Worm (Caenorhabditis elegans) whole organism, L4 larva: Measurements from ENCODE around the gene nhr-48.

Experiments used
- F10B5.3 ChIP-seq: sonication (generic microtip); optimal IDR thresholded peaks from 2 replicates; lab custom pipeline; 2016; ENCODE audit warnings: mild to moderate bottlenecking, missing genetic modification characterization, missing compliant biosample characterization
- F26F4.8 ChIP-seq: fragments of 200-800 bp; sonication (Bioruptor generic); conservative IDR thresholded peaks from 2 replicates; pipeline ENCODE4 v1.3.6; 2022; ENCODE audit warnings: missing genetic modification characterization, missing compliant biosample characterization
- F37D6.2 ChIP-seq: sonication (generic microtip); optimal IDR thresholded peaks from 2 replicates; lab custom pipeline; 2016; ENCODE audit warnings: mild to moderate bottlenecking, missing genetic modification characterization, missing compliant biosample characterization
- F44E2.7 ChIP-seq: fragments of 200-800 bp; sonication (Bioruptor generic); IDR thresholded peaks from 2 replicates; pipeline ENCODE4 v2.1.2; 2022; ENCODE audit warnings: missing genetic modification characterization, missing compliant biosample characterization
- F49E8.2 ChIP-seq: sonication (generic microtip); optimal IDR thresholded peaks from 2 replicates; lab custom pipeline; 2016; ENCODE audit warnings: missing compliant biosample characterization, mild to moderate bottlenecking, missing genetic modification characterization, borderline replicate concordance
- T20F7.1 ChIP-seq: fragments of 200-800 bp; sonication (Bioruptor generic); optimal IDR thresholded peaks from 2 replicates; lab custom pipeline; 2018; ENCODE audit warnings: mild to moderate bottlenecking, missing genetic modification characterization, missing compliant biosample characterization
- T26A8.4 ChIP-seq: fragments of 200-800 bp; sonication (Bioruptor generic); IDR thresholded peaks from 2 replicates; pipeline ENCODE4 v1.3.6; 2022; ENCODE audit warnings: missing genetic modification characterization, missing compliant biosample characterization
- Y105C5A.15 ChIP-seq: fragments of 200-800 bp; sonication (Bioruptor generic); IDR thresholded peaks from 2 replicates; pipeline ENCODE4 v1.3.6; 2022; ENCODE audit warnings: missing genetic modification characterization, missing compliant biosample characterization
- Y48G9A.11 ChIP-seq: fragments of 200-800 bp; sonication (Bioruptor generic); IDR thresholded peaks from 2 replicates; pipeline ENCODE4 v1.3.6; 2022; ENCODE audit warnings: missing genetic modification reagents, missing genetic modification characterization, missing compliant biosample characterization
- aha-1 ChIP-seq: fragments of 150-350 bp; peaks from one replicate; lab custom pipeline; 2014; ENCODE audit warnings: missing biosample characterization, missing genetic modification characterization
- arid-1 ChIP-seq: fragments of 200-800 bp; sonication (Bioruptor generic); conservative IDR thresholded peaks from 2 replicates; pipeline ENCODE4 v1.3.6; 2022; ENCODE audit warnings: missing genetic modification reagents, missing genetic modification characterization, missing compliant biosample characterization
- ceh-20 ChIP-seq: fragments of 200-800 bp; sonication (Bioruptor generic); IDR thresholded peaks from 2 replicates; pipeline ENCODE4 v1.3.6; 2022; ENCODE audit warnings: missing genetic modification reagents, missing genetic modification characterization, missing compliant biosample characterization
- ceh-44 ChIP-seq: fragments of 200-800 bp; sonication (Bioruptor generic); IDR thresholded peaks from 2 replicates; pipeline ENCODE4 v1.3.6; 2022; ENCODE audit warnings: missing genetic modification reagents, missing genetic modification characterization, missing compliant biosample characterization
- ceh-82 ChIP-seq: sonication (generic microtip); optimal IDR thresholded peaks from 2 replicates; lab custom pipeline; 2017; ENCODE audit warnings: missing biosample characterization, missing genetic modification characterization
- ctbp-1 ChIP-seq: fragments of 200-800 bp; sonication (Bioruptor generic); IDR thresholded peaks from 2 replicates; pipeline ENCODE4 v1.3.6; 2022; ENCODE audit warnings: missing genetic modification reagents, missing genetic modification characterization, missing compliant biosample characterization
- daf-12 ChIP-seq: fragments of 150-350 bp; optimal IDR thresholded peaks from 2 replicates; lab custom pipeline; 2014; ENCODE audit warnings: missing biosample characterization, missing genetic modification reagents, missing genetic modification characterization
- daf-19 ChIP-seq: fragments of 200-800 bp; sonication (Bioruptor generic); conservative IDR thresholded peaks from 2 replicates; pipeline ENCODE4 v1.3.6; 2022; ENCODE audit warnings: missing genetic modification characterization, missing compliant biosample characterization
- dmd-9 ChIP-seq: fragments of 200-800 bp; sonication (Bioruptor generic); IDR thresholded peaks from 2 replicates; pipeline ENCODE4 v1.3.6; 2022; ENCODE audit warnings: missing genetic modification reagents, missing genetic modification characterization, missing compliant biosample characterization
- duxl-1 ChIP-seq: sonication (generic microtip); optimal IDR thresholded peaks from 2 replicates; lab custom pipeline; 2016; ENCODE audit warnings: mild to moderate bottlenecking, missing genetic modification characterization, moderate library complexity, missing compliant biosample characterization; ENCODE audit not compliant: poor library complexity
- dve-1 ChIP-seq: sonication (generic microtip); optimal IDR thresholded peaks from 2 replicates; lab custom pipeline; 2017; ENCODE audit warnings: antibody characterized with exemption, mild to moderate bottlenecking, missing genetic modification characterization, missing compliant biosample characterization; ENCODE audit not compliant: insufficient read depth
- egl-43 ChIP-seq: fragments of 200-800 bp; sonication (Bioruptor generic); IDR thresholded peaks from 2 replicates; pipeline ENCODE4 v1.3.6; 2022; ENCODE audit warnings: missing genetic modification reagents, missing genetic modification characterization, missing compliant biosample characterization
- fkh-10 ChIP-seq: fragments of 150-350 bp; optimal IDR thresholded peaks from 2 replicates; lab custom pipeline; 2014; ENCODE audit warnings: missing biosample characterization, missing genetic modification reagents, missing genetic modification characterization
- hlh-11 ChIP-seq: fragments of 200-800 bp; sonication (Bioruptor generic); optimal IDR thresholded peaks from 2 replicates; lab custom pipeline; 2018; ENCODE audit warnings: mild to moderate bottlenecking, missing genetic modification characterization, missing compliant biosample characterization
- hmg-1.1 ChIP-seq: fragments of 200-800 bp; sonication (Bioruptor generic); IDR thresholded peaks from 2 replicates; pipeline ENCODE4 v1.3.6; 2022; ENCODE audit warnings: missing genetic modification reagents, missing genetic modification characterization, missing compliant biosample characterization
- jun-1 ChIP-seq: fragments of 150-350 bp; optimal IDR thresholded peaks from 2 replicates; lab custom pipeline; 2014; ENCODE audit warnings: missing biosample characterization, missing genetic modification reagents, missing genetic modification characterization
- lin-1 ChIP-seq: fragments of 200-800 bp; sonication (Bioruptor generic); IDR thresholded peaks from 2 replicates; pipeline ENCODE4 v1.3.6; 2022; ENCODE audit warnings: missing genetic modification reagents, missing genetic modification characterization, missing compliant biosample characterization
- lin-13 ChIP-seq: fragments of 150-350 bp; optimal IDR thresholded peaks from 2 replicates; lab custom pipeline; 2014; ENCODE audit warnings: missing biosample characterization, missing genetic modification reagents, missing genetic modification characterization
- lin-15B ChIP-seq: fragments of 150-350 bp; sonication (generic microtip); optimal IDR thresholded peaks from 3 replicates; lab custom pipeline; 2014; ENCODE audit warnings: missing biosample characterization, missing genetic modification characterization
- madf-5 ChIP-seq, 2 experiments: fragments of 200-800 bp; sonication (Bioruptor generic); IDR thresholded peaks; 2 replicates each; pipeline ENCODE4 v1.3.6; 2022; ENCODE audit warnings: missing compliant biosample characterization in 2 of 2, missing genetic modification characterization in 2 of 2
- madf-9 ChIP-seq: fragments of 200-800 bp; sonication (Bioruptor generic); conservative IDR thresholded peaks from 2 replicates; pipeline ENCODE4 v1.3.6; 2022; ENCODE audit warnings: missing genetic modification reagents, missing genetic modification characterization, missing compliant biosample characterization
- mdt-29 ChIP-seq: fragments of 200-800 bp; sonication (Bioruptor generic); IDR thresholded peaks from 2 replicates; pipeline ENCODE4 v1.3.6; 2022; ENCODE audit warnings: missing genetic modification reagents, missing genetic modification characterization, missing compliant biosample characterization
- mxl-2 ChIP-seq: fragments of 200-800 bp; sonication (Bioruptor generic); conservative IDR thresholded peaks from 2 replicates; pipeline ENCODE4 v1.3.6; 2022; ENCODE audit warnings: missing genetic modification reagents, missing genetic modification characterization, missing compliant biosample characterization
- nhr-102 ChIP-seq: sonication (generic microtip); optimal IDR thresholded peaks from 2 replicates; lab custom pipeline; 2016; ENCODE audit warnings: mild to moderate bottlenecking, missing genetic modification characterization, moderate library complexity, missing compliant biosample characterization
- nhr-11 ChIP-seq: fragments of 150-350 bp; optimal IDR thresholded peaks from 2 replicates; lab custom pipeline; 2014; ENCODE audit warnings: missing biosample characterization, missing genetic modification characterization
- nhr-237 ChIP-seq: sonication (generic microtip); optimal IDR thresholded peaks from 2 replicates; lab custom pipeline; 2017; ENCODE audit warnings: missing biosample characterization, missing genetic modification characterization
- nhr-28 ChIP-seq: fragments of 150-350 bp; optimal IDR thresholded peaks from 2 replicates; lab custom pipeline; 2014; ENCODE audit warnings: missing biosample characterization, missing genetic modification characterization
- nhr-48 ChIP-seq: sonication (generic microtip); optimal IDR thresholded peaks from 2 replicates; lab custom pipeline; 2016; ENCODE audit warnings: mild to moderate bottlenecking, missing genetic modification characterization, missing compliant biosample characterization
- pha-4 ChIP-seq, 2 experiments: fragments of 150-350 bp in 1 of 2; fragments of 200-800 bp in 1 of 2; sonication (Bioruptor generic) in 1 of 2; IDR thresholded peaks in 1 of 2; optimal IDR thresholded peaks in 1 of 2; 2 replicates each; pipeline versions ENCODE4 v1.3.6 to Lab custom; 2014 to 2022; ENCODE audit warnings: missing genetic modification characterization in 2 of 2, missing genetic modification reagents in 2 of 2, missing biosample characterization in 1 of 2, missing compliant biosample characterization in 1 of 2
- rbr-2 ChIP-seq: sonication (generic microtip); optimal IDR thresholded peaks from 2 replicates; lab custom pipeline; 2016; ENCODE audit warnings: missing genotype, missing genetic modification characterization, missing compliant biosample characterization
- saeg-2 ChIP-seq: fragments of 200-800 bp; sonication (Bioruptor generic); IDR thresholded peaks from 2 replicates; pipeline ENCODE4 v1.3.6; 2022; ENCODE audit warnings: missing genetic modification reagents, missing genetic modification characterization, missing compliant biosample characterization
- set-16 ChIP-seq: fragments of 200-800 bp; sonication (Bioruptor generic); IDR thresholded peaks from 2 replicates; pipeline ENCODE4 v1.3.6; 2022; ENCODE audit warnings: missing genetic modification reagents, missing genetic modification characterization, missing compliant biosample characterization
- tag-97 ChIP-seq: fragments of 200-800 bp; sonication (Bioruptor generic); IDR thresholded peaks from 2 replicates; pipeline ENCODE4 v1.3.6; 2022; ENCODE audit warnings: missing genetic modification characterization, missing compliant biosample characterization
- unc-130 ChIP-seq: sonication (generic microtip); optimal IDR thresholded peaks from 2 replicates; lab custom pipeline; 2016; ENCODE audit warnings: missing genetic modification reagents, missing genetic modification characterization, missing compliant biosample characterization
- vab-7 ChIP-seq: fragments of 200-800 bp; sonication (Bioruptor generic); IDR thresholded peaks from 2 replicates; pipeline ENCODE4 v1.3.6; 2022; ENCODE audit warnings: missing genetic modification reagents, missing genetic modification characterization, missing compliant biosample characterization
- zag-1 ChIP-seq: fragments of 150-350 bp; optimal IDR thresholded peaks from 2 replicates; lab custom pipeline; 2014; ENCODE audit warnings: missing biosample characterization, missing genetic modification characterization
- zfp-3 ChIP-seq: fragments of 200-800 bp; sonication (Bioruptor generic); conservative IDR thresholded peaks from 2 replicates; pipeline ENCODE4 v1.3.6; 2022; ENCODE audit warnings: missing genetic modification reagents, missing genetic modification characterization, missing compliant biosample characterization
- zip-11 ChIP-seq: fragments of 200-800 bp; sonication (Bioruptor generic); IDR thresholded peaks from 2 replicates; pipeline ENCODE4 v1.3.6; 2022; ENCODE audit warnings: missing genetic modification characterization, missing compliant biosample characterization
- zip-2 ChIP-seq: fragments of 150-350 bp; optimal IDR thresholded peaks from 2 replicates; lab custom pipeline; 2014; ENCODE audit warnings: missing biosample characterization, missing genetic modification characterization
- ztf-11 ChIP-seq: fragments of 150-350 bp; optimal IDR thresholded peaks from 2 replicates; lab custom pipeline; 2014; ENCODE audit warnings: missing biosample characterization, missing genetic modification characterization
- ztf-7 ChIP-seq: fragments of 150-350 bp; optimal IDR thresholded peaks from 2 replicates; lab custom pipeline; 2014; ENCODE audit warnings: missing biosample characterization, missing genetic modification characterization

Gene nhr-48

ce11 chrX:15704579-15705110, 3.4 kb upstream of the nhr-48 start (continued):
- TF ChIP-seq F26F4.8: no peak
- no peak for TF ChIP-seq set-16 (GFP tag; lab: Robert Waterston, UW)
- no peak for TF ChIP-seq Y105C5A.15 (GFP tag; lab: Robert Waterston, UW)
- TF ChIP-seq egl-43 (GFP tag; lab: Robert Waterston, UW): no peak
- TF ChIP-seq aha-1 (tag; lab: Kevin White, UChicago): peak; percentile 85
- no peak for TF ChIP-seq F10B5.3
- no peak for TF ChIP-seq ceh-82
- TF ChIP-seq ztf-11 (tag; lab: Kevin White, UChicago): no peak
- TF ChIP-seq T20F7.1: no peak
- TF ChIP-seq hmg-1.1: no peak

DNA sequence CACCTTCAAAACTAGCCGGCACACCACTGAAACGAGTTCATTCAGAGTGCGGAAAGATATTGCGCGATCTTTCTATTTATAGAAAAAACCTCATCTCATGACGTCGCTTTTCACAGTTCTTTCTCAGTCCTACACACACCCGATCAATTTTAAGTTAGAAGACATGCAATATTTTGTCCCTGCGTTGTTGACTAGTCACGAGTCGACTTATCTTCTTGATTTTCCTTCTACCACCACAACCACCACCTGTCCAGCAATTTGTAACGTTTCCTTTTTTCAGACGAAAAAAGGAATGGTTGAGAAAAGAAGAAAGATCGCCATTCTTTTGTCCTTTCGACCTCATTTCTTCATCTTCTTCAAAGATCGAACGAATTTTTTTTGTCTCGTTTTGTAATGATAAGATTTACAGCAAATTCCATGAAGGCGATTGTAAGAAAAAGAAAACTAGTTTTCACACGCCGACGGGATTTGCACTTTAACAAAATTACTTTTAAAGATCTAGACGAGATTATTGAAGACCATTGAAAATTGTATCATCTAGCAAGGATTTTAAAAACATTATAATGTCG, 1.8 kb upstream of the nhr-48 start:
- TF ChIP-seq ztf-11 (tag; lab: Kevin White, UChicago) (no peak), tag-97 (GFP tag; lab: Robert Waterston, UW) (no peak), nhr-11 (no peak), zip-11 (GFP tag; lab: Robert Waterston, UW) (no peak), nhr-102 (tag; lab: Kevin White, UChicago) (no peak), nhr-48 (tag; lab: Kevin White, UChicago) (peak; percentile 98), mxl-2 (GFP tag; lab: Robert Waterston, UW) (no peak), fkh-10 (GFP tag; lab: Kevin White, UChicago) (no peak), madf-5 (GFP tag; IDR thresholded peaks at IDR 0.05; lab: Robert Waterston, UW) (no peak), nhr-237 (tag; lab: Kevin White, UChicago) (no peak), mdt-29 (GFP tag; lab: Robert Waterston, UW) (no peak), saeg-2 (GFP tag; lab: Robert Waterston, UW) (no peak), madf-9 (GFP tag; lab: Robert Waterston, UW) (no peak), rbr-2 (no peak), ctbp-1 (GFP tag; lab: Robert Waterston, UW) (no peak), F44E2.7 (GFP tag; lab: Robert Waterston, UW) (no peak), duxl-1 (tag; lab: Kevin White, UChicago) (no peak), ztf-7 (tag; lab: Kevin White, UChicago) (no peak), ceh-44 (no peak), aha-1 (tag; lab: Kevin White, UChicago) (peak; percentile 50), daf-19 (GFP tag; lab: Robert Waterston, UW) (no peak), vab-7 (GFP tag; lab: Robert Waterston, UW) (no peak), zip-2 (no peak), Y48G9A.11 (GFP tag; lab: Robert Waterston, UW) (no peak), jun-1 (tag; lab: Kevin White, UChicago) (no peak), F37D6.2 (no peak), lin-15B (tag; lab: Kevin White, UChicago) (no peak), ceh-82 (no peak), nhr-28 (peak; percentile 57), lin-13 (GFP tag; lab: Kevin White, UChicago) (no peak), dmd-9 (GFP tag; lab: Robert Waterston, UW) (no peak), ceh-20 (no peak), dve-1 (tag; lab: Kevin White, UChicago) (peak; percentile 20), T26A8.4 (GFP tag; lab: Robert Waterston, UW) (no peak), lin-1 (no peak), arid-1 (GFP tag; lab: Robert Waterston, UW) (no peak), F49E8.2 (tag; lab: Kevin White, UChicago) (no peak), daf-12 (tag; lab: Kevin White, UChicago) (no peak), zag-1 (tag; lab: Kevin White, UChicago) (no peak), zfp-3 (GFP tag; lab: Robert Waterston, UW) (no peak), pha-4 (GFP tag; IDR thresholded peaks at IDR 0.05; lab: Robert Waterston, UW) (no peak), pha-4 (tag; optimal IDR thresholded peaks at IDR 0.05; lab: Kevin White, UChicago) (no peak), hlh-11 (tag; lab: Kevin White, UChicago) (peak; percentile 76), unc-130 (GFP tag; lab: Kevin White, UChicago) (no peak)
